Worm (Caenorhabditis elegans) whole organism, L3 larva: ENCODE measurements around the gene F40G12.9.

Source experiments
- ZK546.5 ChIP-seq: sonication (generic microtip); optimal IDR thresholded peaks from 2 replicates; lab custom pipeline; 2017; ENCODE audit warnings: missing biosample characterization, missing genetic modification characterization
- ama-1 ChIP-seq: fragments of 150-350 bp; optimal IDR thresholded peaks from 2 replicates; lab custom pipeline; 2018
- ceh-28 ChIP-seq: fragments of 150-350 bp; optimal IDR thresholded peaks from 2 replicates; lab custom pipeline; 2014; ENCODE audit warnings: missing biosample characterization, missing genetic modification reagents, missing genetic modification characterization
- ceh-82 ChIP-seq: fragments of 150-350 bp; optimal IDR thresholded peaks from 2 replicates; lab custom pipeline; 2014; ENCODE audit warnings: missing biosample characterization, missing genetic modification characterization
- ceh-9 ChIP-seq: sonication (generic microtip); optimal IDR thresholded peaks from 2 replicates; lab custom pipeline; 2018; ENCODE audit warnings: missing biosample characterization, missing genetic modification characterization
- egl-27 ChIP-seq: sonication (generic microtip); optimal IDR thresholded peaks from 4 replicates; lab custom pipeline; 2017; ENCODE audit warnings: missing biosample characterization, missing genetic modification reagents, missing genetic modification characterization
- egl-5 ChIP-seq: fragments of 150-350 bp; optimal IDR thresholded peaks from 2 replicates; lab custom pipeline; 2017; ENCODE audit warnings: missing biosample characterization, missing genetic modification reagents, missing genetic modification characterization, inconsistent platforms
- elt-1 ChIP-seq: fragments of 150-350 bp; optimal IDR thresholded peaks from 2 replicates; lab custom pipeline; 2014; ENCODE audit warnings: missing biosample characterization, missing genetic modification characterization
- elt-2 ChIP-seq: sonication (generic microtip); optimal IDR thresholded peaks from 2 replicates; lab custom pipeline; 2016; ENCODE audit warnings: missing genetic modification reagents, mild to moderate bottlenecking, missing genetic modification characterization, missing compliant biosample characterization
- eor-1 ChIP-seq, 2 experiments: fragments of 150-350 bp; optimal IDR thresholded peaks; 2 replicates each; lab custom pipeline; 2014 to 2018; ENCODE audit warnings: missing biosample characterization in 2 of 2, missing genetic modification characterization in 2 of 2
- fkh-10 ChIP-seq: sonication (generic microtip); optimal IDR thresholded peaks from 2 replicates; lab custom pipeline; 2017; ENCODE audit warnings: missing biosample characterization, missing genetic modification reagents, missing genetic modification characterization
- fkh-2 ChIP-seq: fragments of 150-350 bp; optimal IDR thresholded peaks from 2 replicates; lab custom pipeline; 2014; ENCODE audit warnings: missing biosample characterization, missing genetic modification reagents, missing genetic modification characterization
- fos-1 ChIP-seq: fragments of 150-350 bp; optimal IDR thresholded peaks from 2 replicates; lab custom pipeline; 2014; ENCODE audit warnings: missing biosample characterization, missing genetic modification characterization
- hmg-11 ChIP-seq: sonication (generic microtip); optimal IDR thresholded peaks from 2 replicates; lab custom pipeline; 2016; ENCODE audit warnings: missing genetic modification characterization, missing compliant biosample characterization
- lin-15B ChIP-seq: fragments of 150-350 bp; optimal IDR thresholded peaks from 2 replicates; lab custom pipeline; 2014; ENCODE audit warnings: missing biosample characterization, missing genetic modification characterization
- lin-39 ChIP-seq: fragments of 150-350 bp; optimal IDR thresholded peaks from 2 replicates; lab custom pipeline; 2018; ENCODE audit warnings: missing biosample characterization, missing genetic modification reagents, missing genetic modification characterization
- lsy-12 ChIP-seq: sonication (generic microtip); optimal IDR thresholded peaks from 2 replicates; lab custom pipeline; 2016; ENCODE audit warnings: mild to moderate bottlenecking, missing genetic modification characterization, missing compliant biosample characterization
- mdl-1 ChIP-seq: fragments of 150-350 bp; optimal IDR thresholded peaks from 2 replicates; lab custom pipeline; 2014; ENCODE audit warnings: missing biosample characterization, missing genetic modification characterization
- mml-1 ChIP-seq: fragments of 150-350 bp; sonication (generic microtip); optimal IDR thresholded peaks from 3 replicates; lab custom pipeline; 2014; ENCODE audit warnings: missing biosample characterization, missing genetic modification characterization
- nfya-1 ChIP-seq: sonication (generic microtip); optimal IDR thresholded peaks from 2 replicates; lab custom pipeline; 2017; ENCODE audit warnings: missing genetic modification characterization, mild to moderate bottlenecking, missing compliant biosample characterization, antibody characterized with exemption, moderate library complexity; ENCODE audit not compliant: insufficient read depth
- nhr-11 ChIP-seq: fragments of 150-350 bp; optimal IDR thresholded peaks from 2 replicates; lab custom pipeline; 2014; ENCODE audit warnings: missing biosample characterization, missing genetic modification characterization
- nhr-12 ChIP-seq: fragments of 150-350 bp; optimal IDR thresholded peaks from 2 replicates; lab custom pipeline; 2014; ENCODE audit warnings: missing biosample characterization, missing genetic modification characterization
- nhr-23 ChIP-seq: fragments of 150-350 bp; optimal IDR thresholded peaks from 2 replicates; lab custom pipeline; 2014; ENCODE audit warnings: missing biosample characterization, missing genetic modification reagents, missing genetic modification characterization
- nhr-237 ChIP-seq: fragments of 150-350 bp; optimal IDR thresholded peaks from 2 replicates; lab custom pipeline; 2014; ENCODE audit warnings: missing biosample characterization, missing genetic modification characterization
- nhr-28 ChIP-seq: fragments of 150-350 bp; optimal IDR thresholded peaks from 2 replicates; lab custom pipeline; 2014; ENCODE audit warnings: missing biosample characterization, missing genetic modification characterization
- nhr-43 ChIP-seq: sonication (generic microtip); optimal IDR thresholded peaks from 2 replicates; lab custom pipeline; 2016; ENCODE audit warnings: mild to moderate bottlenecking, missing genetic modification characterization, missing compliant biosample characterization; ENCODE audit not compliant: poor library complexity, severe bottlenecking
- nhr-67 ChIP-seq: fragments of 150-350 bp; optimal IDR thresholded peaks from 2 replicates; lab custom pipeline; 2014; ENCODE audit warnings: missing biosample characterization, missing genetic modification characterization
- nhr-77 ChIP-seq: fragments of 150-350 bp; optimal IDR thresholded peaks from 2 replicates; lab custom pipeline; 2014; ENCODE audit warnings: missing biosample characterization, missing genetic modification characterization
- pha-4 ChIP-seq: fragments of 150-350 bp; optimal IDR thresholded peaks from 2 replicates; lab custom pipeline; 2014; ENCODE audit warnings: missing biosample characterization, missing genetic modification reagents, missing genetic modification characterization
- pqm-1 ChIP-seq: fragments of 150-350 bp; optimal IDR thresholded peaks from 2 replicates; lab custom pipeline; 2017; ENCODE audit warnings: missing biosample characterization, missing genetic modification characterization, inconsistent platforms
- sea-2 ChIP-seq: fragments of 150-350 bp; sonication (generic microtip); optimal IDR thresholded peaks from 4 replicates; lab custom pipeline; 2014; ENCODE audit warnings: missing biosample characterization, missing genetic modification reagents, missing genetic modification characterization
- skn-1 ChIP-seq: fragments of 150-350 bp; optimal IDR thresholded peaks from 2 replicates; lab custom pipeline; 2014; ENCODE audit warnings: missing biosample characterization, missing genetic modification characterization
- snpc-4 ChIP-seq: fragments of 150-350 bp; optimal IDR thresholded peaks from 2 replicates; lab custom pipeline; 2014; ENCODE audit warnings: missing biosample characterization, missing genetic modification characterization
- tbx-2 ChIP-seq: sonication (generic microtip); optimal IDR thresholded peaks from 2 replicates; lab custom pipeline; 2016; ENCODE audit warnings: mild to moderate bottlenecking, missing genetic modification characterization, missing compliant biosample characterization
- unc-39 ChIP-seq: sonication (generic microtip); optimal IDR thresholded peaks from 4 replicates; lab custom pipeline; 2017; ENCODE audit warnings: missing biosample characterization, missing genetic modification characterization
- zag-1 ChIP-seq: fragments of 150-350 bp; optimal IDR thresholded peaks from 2 replicates; lab custom pipeline; 2014; ENCODE audit warnings: missing biosample characterization, missing genetic modification characterization

F40G12.9 gene

ce11 chrV:14283241-14283640 lies 782 bp downstream of the F40G12.9 start, which contains the start of gene F40G12.10:
F40G12.10 (plus strand) TSS chrV:14283541.
- TF ChIP-seq egl-5 (tag; lab: Kevin White, UChicago) (no peak), lin-39 (tag; lab: Kevin White, UChicago) (no peak), skn-1 (tag; lab: Kevin White, UChicago) (no peak), mml-1 (tag; lab: Kevin White, UChicago) (no peak), sea-2 (GFP tag; lab: Kevin White, UChicago) (no peak), nhr-23 (no peak), ama-1 (lab: Kevin White, UChicago) (no peak), egl-27 (tag; lab: Kevin White, UChicago) (no peak), ceh-9 (no peak), fkh-2 (tag; lab: Kevin White, UChicago) (no peak), lin-15B (tag; lab: Kevin White, UChicago) (no peak), hmg-11 (no peak), elt-2 (no peak), zag-1 (tag; lab: Kevin White, UChicago) (no peak), nhr-43 (tag; lab: Kevin White, UChicago) (no peak), nhr-77 (tag; lab: Kevin White, UChicago) (no peak), mdl-1 (tag; lab: Kevin White, UChicago) (no peak), snpc-4 (tag; lab: Kevin White, UChicago) (no peak), nhr-67 (no peak)
- TF ChIP-seq, all 47 proteins: peak for 0

- TF ChIP-seq lsy-12 (tag; lab: Kevin White, UChicago) (no peak), ceh-82 (tag; lab: Kevin White, UChicago) (no peak), nhr-77 (tag; lab: Kevin White, UChicago) (no peak), ZK546.5 (tag; lab: Kevin White, UChicago) (no peak)
These were observed 3.3 kb downstream of the F40G12.9 start, which contains the start of gene F40G12.11 for ce11 chrV:14285803-14286202. F40G12.11 (plus strand) TSS chrV:14286171.

- TF ChIP-seq ZK546.5 (tag; lab: Kevin White, UChicago), result no peak
- no peak for TF ChIP-seq fos-1 (tag; lab: Kevin White, UChicago)
- no peak for TF ChIP-seq ceh-9
- TF ChIP-seq ceh-28, result no peak
- no peak for TF ChIP-seq eor-1 (tag; optimal IDR thresholded peaks at IDR 0.05; lab: Kevin White, UChicago)
- TF ChIP-seq fkh-10, result no peak
- no peak for TF ChIP-seq nhr-12 (tag; lab: Kevin White, UChicago)
- no peak for TF ChIP-seq egl-5 (tag; lab: Kevin White, UChicago)
- TF ChIP-seq nhr-237 (tag; lab: Kevin White, UChicago), result no peak
These were observed 6.9 kb downstream of the F40G12.9 start, which contains the start of gene F14D7.1 for ce11 chrV:14289363-14289762. F14D7.1 (minus strand) TSS chrV:14289463.

ce11 chrV:14290636-14291035 lies 8.2 kb downstream of the F40G12.9 start, which contains the start of gene F14D7.18:
F14D7.18 (minus strand) TSS chrV:14290736.
- TF ChIP-seq elt-1 (no peak), eor-1 (tag; optimal IDR thresholded peaks at IDR 0.05; lab: Kevin White, UChicago) (no peak), ZK546.5 (tag; lab: Kevin White, UChicago) (no peak), pqm-1 (tag; lab: Kevin White, UChicago) (no peak), nhr-11 (no peak), nhr-28 (tag; lab: Kevin White, UChicago) (no peak), unc-39 (tag; lab: Kevin White, UChicago) (no peak), lin-15B (tag; lab: Kevin White, UChicago) (no peak), pha-4 (tag; lab: Kevin White, UChicago) (no peak), egl-27 (tag; lab: Kevin White, UChicago) (no peak), nfya-1 (tag; lab: Kevin White, UChicago) (no peak), tbx-2 (no peak), ama-1 (lab: Kevin White, UChicago) (no peak), nhr-237 (tag; lab: Kevin White, UChicago) (no peak), fkh-2 (tag; lab: Kevin White, UChicago) (no peak)
